Fruit fly (Drosophila melanogaster): ENCODE results near the gene CG31300.

Gene CG31300

DNA sequence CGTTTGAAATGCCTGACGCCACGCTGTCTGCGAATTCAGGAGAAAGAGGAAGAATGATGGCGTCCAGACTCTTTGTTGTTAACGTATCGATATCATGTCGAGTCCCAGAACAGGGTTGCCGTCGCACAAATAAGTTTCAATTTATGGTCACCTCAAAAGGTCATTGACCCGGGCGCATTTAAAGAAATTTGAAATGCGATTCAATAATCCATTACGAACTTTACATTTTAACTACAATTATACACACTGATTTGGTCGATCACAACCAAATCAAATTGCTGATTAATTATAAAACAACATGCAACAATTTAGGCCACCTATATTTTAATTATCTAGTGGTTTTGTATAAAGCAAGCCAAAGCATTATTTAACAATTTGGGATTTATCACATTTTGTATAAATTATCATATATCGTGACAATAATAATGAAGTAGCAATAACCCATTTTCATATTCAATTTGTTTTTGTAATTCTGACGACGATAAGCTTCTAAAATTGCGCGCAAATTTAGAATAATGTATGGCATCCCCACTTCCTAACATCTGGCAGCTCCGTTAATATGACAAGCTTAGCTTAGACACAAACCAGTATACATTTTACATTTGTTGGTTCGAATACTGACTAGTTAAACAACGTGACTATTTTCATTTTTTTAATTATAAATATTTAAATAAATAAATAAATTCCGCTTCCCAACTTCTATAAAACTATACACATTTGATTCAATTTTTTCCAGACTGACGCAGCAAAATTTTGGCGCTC lies 38.2 kb upstream of the CG31300 start, which contains the start of gene bam (continued):
- no peak for TF ChIP-seq CG2678 (tag; optimal IDR thresholded peaks at IDR 0.05)
- TF ChIP-seq CG8290 (GFP tag; optimal IDR thresholded peaks at IDR 0.05), result peak; percentile 43
- TF ChIP-seq CG8290 (tag; optimal IDR thresholded peaks at IDR 0.05), result no peak
- peak; percentile 69 for TF ChIP-seq Ets97D (GFP tag; optimal IDR thresholded peaks at IDR 0.05)
- peak; percentile 67 for TF ChIP-seq HmgZ (tag; optimal IDR thresholded peaks at IDR 0.05)
- TF ChIP-seq CG6791 (GFP tag; IDR thresholded peaks at IDR 0.05; ENCODE audit: partially characterized antibody), result 0 out of 3 replicates have a peak, but pooled peaks have one; percentile 47
- TF ChIP-seq CG8359 (GFP tag; optimal IDR thresholded peaks at IDR 0.05; ENCODE audit: borderline replicate concordance), result no peak
- TF ChIP-seq Oaz (GFP tag; IDR thresholded peaks at IDR 0.05), result no peak
- TF ChIP-seq Fer1 (GFP tag; optimal IDR thresholded peaks at IDR 0.05), result peak; percentile 15
- no peak for TF ChIP-seq ac (GFP tag; optimal IDR thresholded peaks at IDR 0.05)
- no peak for TF ChIP-seq CG10209 (GFP tag; optimal IDR thresholded peaks at IDR 0.05)
- TF ChIP-seq Dek (tag; optimal IDR thresholded peaks at IDR 0.05), result peak; percentile 45
- TF ChIP-seq sug (tag; optimal IDR thresholded peaks at IDR 0.05), result peak; percentile 46
- no peak for TF ChIP-seq onecut (GFP tag; IDR thresholded peaks at IDR 0.05)
- TF ChIP-seq CG5245 (GFP tag; optimal IDR thresholded peaks at IDR 0.05), result no peak
- TF ChIP-seq CG8089 (GFP tag; optimal IDR thresholded peaks at IDR 0.05), result no peak
- no peak for TF ChIP-seq Sry-δ (GFP tag; optimal IDR thresholded peaks at IDR 0.05)
- TF ChIP-seq Neu2 (GFP tag; optimal IDR thresholded peaks at IDR 0.05; ENCODE audit: borderline replicate concordance), result no peak
- TF ChIP-seq CG8478 (optimal IDR thresholded peaks at IDR 0.05), result no peak
- peak; percentile 24 for TF ChIP-seq BEAF-32 (GFP tag; optimal IDR thresholded peaks at IDR 0.05)
- TF ChIP-seq CG3065 (GFP tag; optimal IDR thresholded peaks at IDR 0.05), result no peak
- no peak for TF ChIP-seq Fer3 (tag; optimal IDR thresholded peaks at IDR 0.05)
- no peak for TF ChIP-seq ewg (GFP tag; optimal IDR thresholded peaks at IDR 0.05)
- TF ChIP-seq Aef1 (GFP tag; IDR thresholded peaks at IDR 0.05), result peak; percentile 14; the same call in 1 of the 3 replicates
- no peak for TF ChIP-seq Scr (GFP tag; IDR thresholded peaks at IDR 0.05; ENCODE audit: partially characterized antibody)
- no peak for TF ChIP-seq CG1792 (GFP tag; optimal IDR thresholded peaks at IDR 0.05)
- no peak for TF ChIP-seq fd96Cb (tag; optimal IDR thresholded peaks at IDR 0.05)
- peak in 1 of 2 experiments; percentile 46 for TF ChIP-seq insv (GFP tag; optimal IDR thresholded peaks at IDR 0.05)
- no peak for TF ChIP-seq z (GFP tag; IDR thresholded peaks at IDR 0.05)
- peak; percentile 7 for TF ChIP-seq CG13424 (tag; optimal IDR thresholded peaks at IDR 0.05)
- TF ChIP-seq tna (GFP tag; IDR thresholded peaks at IDR 0.05; ENCODE audit: partially characterized antibody), result no peak
- TF ChIP-seq ems (GFP tag; optimal IDR thresholded peaks at IDR 0.05), result no peak
- no peak for TF ChIP-seq CG17186 (GFP tag; optimal IDR thresholded peaks at IDR 0.05)
- no peak for TF ChIP-seq pnt (GFP tag; optimal IDR thresholded peaks at IDR 0.05)
- TF ChIP-seq Oli (tag; optimal IDR thresholded peaks at IDR 0.05), result no peak
- TF ChIP-seq CoRest (tag; optimal IDR thresholded peaks at IDR 0.05), result peak; percentile 64
- TF ChIP-seq br (optimal IDR thresholded peaks at IDR 0.05), result no peak
- peak; percentile 4 for TF ChIP-seq PHDP (tag; optimal IDR thresholded peaks at IDR 0.05)
- no peak for TF ChIP-seq CG13123 (GFP tag; optimal IDR thresholded peaks at IDR 0.05)
- TF ChIP-seq CG4707 (GFP tag; optimal IDR thresholded peaks at IDR 0.05), result no peak
- TF ChIP-seq sc (optimal IDR thresholded peaks at IDR 0.05), result no peak
- TF ChIP-seq sc (GFP tag; optimal IDR thresholded peaks at IDR 0.05), result no peak
- TF ChIP-seq ranshi (GFP tag; IDR thresholded peaks at IDR 0.05), result no peak
- TF ChIP-seq CrebB (tag; optimal IDR thresholded peaks at IDR 0.05), result no peak
- no peak for TF ChIP-seq CG12104 (GFP tag; optimal IDR thresholded peaks at IDR 0.05)
- TF ChIP-seq CG10565 (GFP tag; optimal IDR thresholded peaks at IDR 0.05), result no peak
- TF ChIP-seq Dref (GFP tag; IDR thresholded peaks at IDR 0.05), result 0 out of 2 replicates have a peak, but pooled peaks have one; percentile 32
- no peak for TF ChIP-seq odd (GFP tag; optimal IDR thresholded peaks at IDR 0.05)
- TF ChIP-seq CG16863 (GFP tag; optimal IDR thresholded peaks at IDR 0.05), result no peak
- TF ChIP-seq Blimp-1 (GFP tag; optimal IDR thresholded peaks at IDR 0.05), result no peak
